Worm (Caenorhabditis elegans) whole organism, L3 larva: ENCODE results near the gene brd-1.
A peak's percentile ranks its signal among the peaks of the same experiment; 100 is the strongest.

Source experiments
- R02D3.7 ChIP-seq: fragments of 150-350 bp; optimal IDR thresholded peaks from 2 replicates; lab custom pipeline; 2014; ENCODE audit warnings: missing biosample characterization, missing genetic modification characterization
- ZK546.5 ChIP-seq: sonication (generic microtip); optimal IDR thresholded peaks from 2 replicates; lab custom pipeline; 2017; ENCODE audit warnings: missing biosample characterization, missing genetic modification characterization
- aly-2 ChIP-seq: fragments of 150-350 bp; optimal IDR thresholded peaks from 2 replicates; lab custom pipeline; 2014; ENCODE audit warnings: missing biosample characterization, missing genetic modification characterization
- ama-1 ChIP-seq: fragments of 150-350 bp; optimal IDR thresholded peaks from 2 replicates; lab custom pipeline; 2018
- ceh-16 ChIP-seq: sonication (generic microtip); optimal IDR thresholded peaks from 2 replicates; lab custom pipeline; 2017; ENCODE audit warnings: missing biosample characterization, missing genetic modification characterization
- ceh-28 ChIP-seq: fragments of 150-350 bp; optimal IDR thresholded peaks from 2 replicates; lab custom pipeline; 2014; ENCODE audit warnings: missing biosample characterization, missing genetic modification reagents, missing genetic modification characterization
- ceh-82 ChIP-seq: fragments of 150-350 bp; optimal IDR thresholded peaks from 2 replicates; lab custom pipeline; 2014; ENCODE audit warnings: missing biosample characterization, missing genetic modification characterization
- ceh-9 ChIP-seq: sonication (generic microtip); optimal IDR thresholded peaks from 2 replicates; lab custom pipeline; 2018; ENCODE audit warnings: missing biosample characterization, missing genetic modification characterization
- daf-12 ChIP-seq: fragments of 150-350 bp; optimal IDR thresholded peaks from 2 replicates; lab custom pipeline; 2014; ENCODE audit warnings: missing biosample characterization, missing genetic modification reagents, missing genetic modification characterization
- egl-27 ChIP-seq: sonication (generic microtip); optimal IDR thresholded peaks from 4 replicates; lab custom pipeline; 2017; ENCODE audit warnings: missing biosample characterization, missing genetic modification reagents, missing genetic modification characterization
- egl-5 ChIP-seq: fragments of 150-350 bp; optimal IDR thresholded peaks from 2 replicates; lab custom pipeline; 2017; ENCODE audit warnings: missing biosample characterization, missing genetic modification reagents, missing genetic modification characterization, inconsistent platforms
- elt-1 ChIP-seq: fragments of 150-350 bp; optimal IDR thresholded peaks from 2 replicates; lab custom pipeline; 2014; ENCODE audit warnings: missing biosample characterization, missing genetic modification characterization
- elt-2 ChIP-seq: sonication (generic microtip); optimal IDR thresholded peaks from 2 replicates; lab custom pipeline; 2016; ENCODE audit warnings: missing genetic modification reagents, mild to moderate bottlenecking, missing genetic modification characterization, missing compliant biosample characterization
- elt-3 ChIP-seq, 3 experiments: fragments of 150-350 bp in 1 of 3; sonication (generic microtip) in 2 of 3; optimal IDR thresholded peaks; 2 replicates in 2 of 3; 4 replicates in 1 of 3; lab custom pipeline; 2014 to 2017; ENCODE audit warnings: missing biosample characterization in 3 of 3, missing genetic modification characterization in 3 of 3
- eor-1 ChIP-seq, 2 experiments: fragments of 150-350 bp; optimal IDR thresholded peaks; 2 replicates each; lab custom pipeline; 2014 to 2018; ENCODE audit warnings: missing biosample characterization in 2 of 2, missing genetic modification characterization in 2 of 2
- fkh-10 ChIP-seq: sonication (generic microtip); optimal IDR thresholded peaks from 2 replicates; lab custom pipeline; 2017; ENCODE audit warnings: missing biosample characterization, missing genetic modification reagents, missing genetic modification characterization
- fkh-2 ChIP-seq: fragments of 150-350 bp; optimal IDR thresholded peaks from 2 replicates; lab custom pipeline; 2014; ENCODE audit warnings: missing biosample characterization, missing genetic modification reagents, missing genetic modification characterization
- fos-1 ChIP-seq: fragments of 150-350 bp; optimal IDR thresholded peaks from 2 replicates; lab custom pipeline; 2014; ENCODE audit warnings: missing biosample characterization, missing genetic modification characterization
- hmg-11 ChIP-seq: sonication (generic microtip); optimal IDR thresholded peaks from 2 replicates; lab custom pipeline; 2016; ENCODE audit warnings: missing genetic modification characterization, missing compliant biosample characterization
- jun-1 ChIP-seq: fragments of 150-350 bp; optimal IDR thresholded peaks from 2 replicates; lab custom pipeline; 2014; ENCODE audit warnings: missing biosample characterization, missing genetic modification reagents, missing genetic modification characterization
- lin-15B ChIP-seq: fragments of 150-350 bp; optimal IDR thresholded peaks from 2 replicates; lab custom pipeline; 2014; ENCODE audit warnings: missing biosample characterization, missing genetic modification characterization
- lin-39 ChIP-seq: fragments of 150-350 bp; optimal IDR thresholded peaks from 2 replicates; lab custom pipeline; 2018; ENCODE audit warnings: missing biosample characterization, missing genetic modification reagents, missing genetic modification characterization
- lsy-12 ChIP-seq: sonication (generic microtip); optimal IDR thresholded peaks from 2 replicates; lab custom pipeline; 2016; ENCODE audit warnings: mild to moderate bottlenecking, missing genetic modification characterization, missing compliant biosample characterization
- mdl-1 ChIP-seq: fragments of 150-350 bp; optimal IDR thresholded peaks from 2 replicates; lab custom pipeline; 2014; ENCODE audit warnings: missing biosample characterization, missing genetic modification characterization
- mml-1 ChIP-seq: fragments of 150-350 bp; sonication (generic microtip); optimal IDR thresholded peaks from 3 replicates; lab custom pipeline; 2014; ENCODE audit warnings: missing biosample characterization, missing genetic modification characterization
- nfya-1 ChIP-seq: sonication (generic microtip); optimal IDR thresholded peaks from 2 replicates; lab custom pipeline; 2017; ENCODE audit warnings: missing genetic modification characterization, mild to moderate bottlenecking, missing compliant biosample characterization, antibody characterized with exemption, moderate library complexity; ENCODE audit not compliant: insufficient read depth
- nhr-11 ChIP-seq: fragments of 150-350 bp; optimal IDR thresholded peaks from 2 replicates; lab custom pipeline; 2014; ENCODE audit warnings: missing biosample characterization, missing genetic modification characterization
- nhr-12 ChIP-seq: fragments of 150-350 bp; optimal IDR thresholded peaks from 2 replicates; lab custom pipeline; 2014; ENCODE audit warnings: missing biosample characterization, missing genetic modification characterization
- nhr-23 ChIP-seq: fragments of 150-350 bp; optimal IDR thresholded peaks from 2 replicates; lab custom pipeline; 2014; ENCODE audit warnings: missing biosample characterization, missing genetic modification reagents, missing genetic modification characterization
- nhr-237 ChIP-seq: fragments of 150-350 bp; optimal IDR thresholded peaks from 2 replicates; lab custom pipeline; 2014; ENCODE audit warnings: missing biosample characterization, missing genetic modification characterization
- nhr-25 ChIP-seq: sonication (generic microtip); optimal IDR thresholded peaks from 2 replicates; lab custom pipeline; 2017; ENCODE audit warnings: missing biosample characterization, missing genetic modification characterization
- nhr-28 ChIP-seq: fragments of 150-350 bp; optimal IDR thresholded peaks from 2 replicates; lab custom pipeline; 2014; ENCODE audit warnings: missing biosample characterization, missing genetic modification characterization
- nhr-43 ChIP-seq: sonication (generic microtip); optimal IDR thresholded peaks from 2 replicates; lab custom pipeline; 2016; ENCODE audit warnings: mild to moderate bottlenecking, missing genetic modification characterization, missing compliant biosample characterization; ENCODE audit not compliant: poor library complexity, severe bottlenecking
- nhr-67 ChIP-seq: fragments of 150-350 bp; optimal IDR thresholded peaks from 2 replicates; lab custom pipeline; 2014; ENCODE audit warnings: missing biosample characterization, missing genetic modification characterization
- nhr-76 ChIP-seq: fragments of 150-350 bp; sonication (generic microtip); optimal IDR thresholded peaks from 5 replicates; lab custom pipeline; 2014; ENCODE audit warnings: missing biosample characterization, missing genetic modification characterization
- nhr-77 ChIP-seq: fragments of 150-350 bp; optimal IDR thresholded peaks from 2 replicates; lab custom pipeline; 2014; ENCODE audit warnings: missing biosample characterization, missing genetic modification characterization
- pha-4 ChIP-seq: fragments of 150-350 bp; optimal IDR thresholded peaks from 2 replicates; lab custom pipeline; 2014; ENCODE audit warnings: missing biosample characterization, missing genetic modification reagents, missing genetic modification characterization
- pqm-1 ChIP-seq: fragments of 150-350 bp; optimal IDR thresholded peaks from 2 replicates; lab custom pipeline; 2017; ENCODE audit warnings: missing biosample characterization, missing genetic modification characterization, inconsistent platforms
- sea-2 ChIP-seq: fragments of 150-350 bp; sonication (generic microtip); optimal IDR thresholded peaks from 4 replicates; lab custom pipeline; 2014; ENCODE audit warnings: missing biosample characterization, missing genetic modification reagents, missing genetic modification characterization
- skn-1 ChIP-seq: fragments of 150-350 bp; optimal IDR thresholded peaks from 2 replicates; lab custom pipeline; 2014; ENCODE audit warnings: missing biosample characterization, missing genetic modification characterization
- snpc-4 ChIP-seq: fragments of 150-350 bp; optimal IDR thresholded peaks from 2 replicates; lab custom pipeline; 2014; ENCODE audit warnings: missing biosample characterization, missing genetic modification characterization
- tbx-2 ChIP-seq: sonication (generic microtip); optimal IDR thresholded peaks from 2 replicates; lab custom pipeline; 2016; ENCODE audit warnings: mild to moderate bottlenecking, missing genetic modification characterization, missing compliant biosample characterization
- unc-39 ChIP-seq: sonication (generic microtip); optimal IDR thresholded peaks from 4 replicates; lab custom pipeline; 2017; ENCODE audit warnings: missing biosample characterization, missing genetic modification characterization
- unc-62 ChIP-seq: fragments of 150-350 bp; sonication (generic microtip); optimal IDR thresholded peaks from 4 replicates; lab custom pipeline; 2014; ENCODE audit warnings: missing biosample characterization, missing genetic modification reagents, missing genetic modification characterization
- zag-1 ChIP-seq: fragments of 150-350 bp; optimal IDR thresholded peaks from 2 replicates; lab custom pipeline; 2014; ENCODE audit warnings: missing biosample characterization, missing genetic modification characterization
- ztf-11 ChIP-seq: fragments of 150-350 bp; optimal IDR thresholded peaks from 2 replicates; lab custom pipeline; 2014; ENCODE audit warnings: missing biosample characterization, missing genetic modification characterization
- ztf-4 ChIP-seq: fragments of 150-350 bp; optimal IDR thresholded peaks from 2 replicates; lab custom pipeline; 2014; ENCODE audit warnings: missing biosample characterization, missing genetic modification characterization

The brd-1 gene

ce11 chrIII:6869268-6869667 lies 20.0 kb downstream of the brd-1 start, which contains the start of the genes cra-1 and kbp-1:
TSS of gene cra-1 (minus strand) at chrIII:6869460.
TSS of gene kbp-1 (plus strand) at chrIII:6869633.
- TF ChIP-seq nhr-67 (tag; lab: Kevin White, UChicago) (no peak), snpc-4 (tag; lab: Kevin White, UChicago) (peak; percentile 32), eor-1 (tag; optimal IDR thresholded peaks at IDR 0.05; lab: Kevin White, UChicago) (no peak), ceh-9 (tag; lab: Kevin White, UChicago) (no peak), nfya-1 (peak; percentile 52), mdl-1 (tag; lab: Kevin White, UChicago) (no peak), ztf-4 (tag; lab: Kevin White, UChicago) (no peak), pha-4 (tag; lab: Kevin White, UChicago) (peak; percentile 52), ZK546.5 (tag; lab: Kevin White, UChicago) (no peak), unc-62 (GFP tag; lab: Kevin White, UChicago) (no peak), nhr-76 (no peak), jun-1 (tag; lab: Kevin White, UChicago) (no peak), lin-15B (peak; percentile 34), ztf-11 (tag; lab: Kevin White, UChicago) (no peak), mml-1 (tag; lab: Kevin White, UChicago) (no peak), unc-39 (tag; lab: Kevin White, UChicago) (no peak), fos-1 (no peak), skn-1 (tag; lab: Kevin White, UChicago) (peak; percentile 37), hmg-11 (tag; lab: Kevin White, UChicago) (no peak), nhr-25 (tag; lab: Kevin White, UChicago) (no peak), ceh-16 (tag; lab: Kevin White, UChicago) (no peak), nhr-11 (tag; lab: Kevin White, UChicago) (no peak), aly-2 (no peak), daf-12 (no peak), nhr-12 (tag; lab: Kevin White, UChicago) (no peak), lsy-12 (no peak), nhr-237 (tag; lab: Kevin White, UChicago) (no peak), ceh-82 (tag; lab: Kevin White, UChicago) (no peak), R02D3.7 (tag; lab: Kevin White, UChicago) (no peak), ceh-28 (tag; lab: Kevin White, UChicago) (no peak), zag-1 (no peak), elt-3 (tag; optimal IDR thresholded peaks at IDR 0.05; lab: Kevin White, UChicago) (no peak), pqm-1 (no peak), egl-5 (peak; percentile 64), elt-2 (tag; lab: Kevin White, UChicago) (peak; percentile 5), egl-27 (no peak), nhr-28 (tag; lab: Kevin White, UChicago) (no peak), nhr-23 (tag; lab: Kevin White, UChicago) (peak; percentile 30), elt-1 (tag; lab: Kevin White, UChicago) (no peak), tbx-2 (no peak), ama-1 (lab: Kevin White, UChicago) (no peak), nhr-77 (tag; lab: Kevin White, UChicago) (no peak), lin-39 (peak; percentile 22), sea-2 (GFP tag; lab: Kevin White, UChicago) (no peak), fkh-10 (GFP tag; lab: Kevin White, UChicago) (no peak), fkh-2 (tag; lab: Kevin White, UChicago) (no peak), nhr-43 (tag; lab: Kevin White, UChicago) (no peak)
